Fruit fly (Drosophila melanogaster): ENCODE data around the gene CG34241.

CG34241 gene

dm6 chr3L:12136630-12137029 lies 8.9 kb downstream of the CG34241 start, which contains the start of the genes CG5645 and Atg12:
CG5645 (minus strand) TSS chr3L:12136706.
Atg12 (plus strand) TSS chr3L:12136967.
- TF ChIP-seq CG11617 (GFP tag; optimal IDR thresholded peaks at IDR 0.05) = peak; percentile 68
- peak; percentile 93 for TF ChIP-seq bab1 (GFP tag; optimal IDR thresholded peaks at IDR 0.05)
- peak; percentile 75 for TF ChIP-seq Mnt (GFP tag; optimal IDR thresholded peaks at IDR 0.05)
- TF ChIP-seq pad (GFP tag; optimal IDR thresholded peaks at IDR 0.05) = peak; percentile 4
- TF ChIP-seq CG33017 (tag; optimal IDR thresholded peaks at IDR 0.05) = peak; percentile 55
- TF ChIP-seq tj (GFP tag; optimal IDR thresholded peaks at IDR 0.05) = peak; percentile 46
- TF ChIP-seq Hr96 (GFP tag; optimal IDR thresholded peaks at IDR 0.05) = peak; percentile 24
- TF ChIP-seq CG12768 (GFP tag; optimal IDR thresholded peaks at IDR 0.05) = peak; percentile 67
- TF ChIP-seq ovo (GFP tag; optimal IDR thresholded peaks at IDR 0.05) = no peak
- peak; percentile 84 for TF ChIP-seq CG14711 (tag; optimal IDR thresholded peaks at IDR 0.05)
- no peak for TF ChIP-seq cnc (optimal IDR thresholded peaks at IDR 0.05)
- TF ChIP-seq CG5204 (GFP tag; optimal IDR thresholded peaks at IDR 0.05) = no peak
- peak; percentile 51 for TF ChIP-seq CG1620 (GFP tag; optimal IDR thresholded peaks at IDR 0.05)
- peak; percentile 1 for TF ChIP-seq Clk (GFP tag; optimal IDR thresholded peaks at IDR 0.05)
- no peak for TF ChIP-seq cic (GFP tag; optimal IDR thresholded peaks at IDR 0.05)
- peak; percentile 74 for TF ChIP-seq CG7045 (GFP tag; optimal IDR thresholded peaks at IDR 0.05)
- peak; percentile 50 for TF ChIP-seq toe (GFP tag; optimal IDR thresholded peaks at IDR 0.05)
- no peak for TF ChIP-seq Crg-1 (GFP tag; optimal IDR thresholded peaks at IDR 0.05)
- TF ChIP-seq CG7101 (tag; optimal IDR thresholded peaks at IDR 0.05) = peak; percentile 83
- no peak for TF ChIP-seq kay (GFP tag; ENCODE audit: borderline replicate concordance)

dm6 chr3L:12138113-12138899 lies 10.5 kb downstream of the CG34241 start, which contains the start of the genes ND-SGDH and RhoGAP68F:
ND-SGDH (minus strand) TSS chr3L:12138584.
RhoGAP68F (plus strand) TSS chr3L:12138868.
- peak; percentile 69 for TF ChIP-seq bab1 (GFP tag; optimal IDR thresholded peaks at IDR 0.05)
- peak; percentile 85 for TF ChIP-seq CG11617 (GFP tag; optimal IDR thresholded peaks at IDR 0.05)
- no peak for TF ChIP-seq kay (GFP tag; ENCODE audit: borderline replicate concordance)
- TF ChIP-seq Clk (GFP tag; optimal IDR thresholded peaks at IDR 0.05) = peak; percentile 85
- no peak for TF ChIP-seq cnc (optimal IDR thresholded peaks at IDR 0.05)
- TF ChIP-seq CG33017 (tag; optimal IDR thresholded peaks at IDR 0.05) = peak; percentile 73
- TF ChIP-seq tj (GFP tag; optimal IDR thresholded peaks at IDR 0.05) = peak; percentile 90
- peak; percentile 70 for TF ChIP-seq pad (GFP tag; optimal IDR thresholded peaks at IDR 0.05)
- TF ChIP-seq CG7045 (GFP tag; optimal IDR thresholded peaks at IDR 0.05) = peak; percentile 87
- peak; percentile 85 for TF ChIP-seq CG1620 (GFP tag; optimal IDR thresholded peaks at IDR 0.05)
- TF ChIP-seq ovo (GFP tag; optimal IDR thresholded peaks at IDR 0.05) = peak; percentile 61
- TF ChIP-seq CG7101 (tag; optimal IDR thresholded peaks at IDR 0.05) = peak; percentile 83
- TF ChIP-seq Hr96 (GFP tag; optimal IDR thresholded peaks at IDR 0.05) = peak; percentile 88
- TF ChIP-seq toe (GFP tag; optimal IDR thresholded peaks at IDR 0.05) = peak; percentile 94
- TF ChIP-seq Crg-1 (GFP tag; optimal IDR thresholded peaks at IDR 0.05) = peak; percentile 77
- TF ChIP-seq cic (GFP tag; optimal IDR thresholded peaks at IDR 0.05) = peak; percentile 48
- no peak for TF ChIP-seq CG5204 (GFP tag; optimal IDR thresholded peaks at IDR 0.05)
- TF ChIP-seq Mnt (GFP tag; optimal IDR thresholded peaks at IDR 0.05) = peak; percentile 73
- peak; percentile 68 for TF ChIP-seq CG14711 (tag; optimal IDR thresholded peaks at IDR 0.05)
- TF ChIP-seq CG12768 (GFP tag; optimal IDR thresholded peaks at IDR 0.05) = peak; percentile 88

- TF ChIP-seq cnc (optimal IDR thresholded peaks at IDR 0.05) (no peak), Mnt (GFP tag; optimal IDR thresholded peaks at IDR 0.05) (no peak), pad (GFP tag; optimal IDR thresholded peaks at IDR 0.05) (peak; percentile 7), CG12768 (GFP tag; optimal IDR thresholded peaks at IDR 0.05) (no peak), kay (GFP tag; ENCODE audit: borderline replicate concordance) (no peak), CG7045 (GFP tag; optimal IDR thresholded peaks at IDR 0.05) (peak; percentile 49), toe (GFP tag; optimal IDR thresholded peaks at IDR 0.05) (no peak), CG5204 (GFP tag; optimal IDR thresholded peaks at IDR 0.05) (no peak), CG7101 (tag; optimal IDR thresholded peaks at IDR 0.05) (peak; percentile 29), tj (GFP tag; optimal IDR thresholded peaks at IDR 0.05) (no peak), CG11617 (GFP tag; optimal IDR thresholded peaks at IDR 0.05) (peak; percentile 19), CG14711 (tag; optimal IDR thresholded peaks at IDR 0.05) (peak; percentile 35), CG33017 (tag; optimal IDR thresholded peaks at IDR 0.05) (peak; percentile 33), bab1 (GFP tag; optimal IDR thresholded peaks at IDR 0.05) (no peak), Hr96 (GFP tag; optimal IDR thresholded peaks at IDR 0.05) (no peak), cic (GFP tag; optimal IDR thresholded peaks at IDR 0.05) (no peak), CG1620 (GFP tag; optimal IDR thresholded peaks at IDR 0.05) (peak; percentile 26), ovo (GFP tag; optimal IDR thresholded peaks at IDR 0.05) (no peak), Clk (GFP tag; optimal IDR thresholded peaks at IDR 0.05) (no peak), Crg-1 (GFP tag; optimal IDR thresholded peaks at IDR 0.05) (peak; percentile 12)
These were observed 11.5 kb downstream of the CG34241 start for dm6 chr3L:12139232-12139698.

- TF ChIP-seq bab1 (GFP tag; optimal IDR thresholded peaks at IDR 0.05) (no peak), CG5204 (GFP tag; optimal IDR thresholded peaks at IDR 0.05) (no peak), kay (GFP tag; ENCODE audit: borderline replicate concordance) (no peak), CG7045 (GFP tag; optimal IDR thresholded peaks at IDR 0.05) (no peak), ovo (GFP tag; optimal IDR thresholded peaks at IDR 0.05) (no peak), Crg-1 (GFP tag; optimal IDR thresholded peaks at IDR 0.05) (no peak), CG12768 (GFP tag; optimal IDR thresholded peaks at IDR 0.05) (no peak), CG11617 (GFP tag; optimal IDR thresholded peaks at IDR 0.05) (no peak), cnc (optimal IDR thresholded peaks at IDR 0.05) (no peak), CG33017 (tag; optimal IDR thresholded peaks at IDR 0.05) (no peak), pad (GFP tag; optimal IDR thresholded peaks at IDR 0.05) (no peak)
These were observed 18.2 kb downstream of the CG34241 start, which contains the start of the genes eIF3l and Nrx-IV for dm6 chr3L:12145709-12146694. eIF3l (minus strand) TSS chr3L:12146097. Nrx-IV (plus strand) TSS chr3L:12146519.

Measured in whole organism, adult.